Worm (Caenorhabditis elegans): ENCODE measurements around the gene dim-1.

dim-1 gene

DNA sequence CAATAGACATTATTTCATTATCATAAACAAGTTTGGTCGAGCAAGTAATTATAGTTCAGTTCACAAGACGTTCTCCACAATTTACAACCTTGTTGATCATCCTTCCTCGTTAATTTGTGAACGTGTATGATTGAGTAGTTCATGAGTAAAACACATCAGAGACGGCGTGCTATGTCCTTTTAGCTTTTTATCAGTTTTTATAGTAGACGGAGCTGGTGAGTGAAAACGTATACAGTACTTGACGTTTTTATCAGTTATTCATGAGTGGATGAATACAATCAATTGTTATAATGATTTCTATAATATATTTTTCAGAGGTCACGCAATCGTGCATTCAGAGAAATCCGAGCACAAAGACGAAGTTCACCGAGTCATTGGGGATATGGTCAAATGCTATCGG lies 20.9 kb upstream of the dim-1 start:
- TF ChIP-seq mep-1 (tag; optimal IDR thresholded peaks at IDR 0.05) (no peak), elt-1 (tag; optimal IDR thresholded peaks at IDR 0.05; ENCODE audit: borderline replicate concordance, insufficient read depth) (no peak)

ce11 chrX:8078374-8078773 lies 20.4 kb upstream of the dim-1 start:
- no peak for TF ChIP-seq pha-4 (tag; optimal IDR thresholded peaks at IDR 0.05)
- no peak for TF ChIP-seq tbx-8 (GFP tag; optimal IDR thresholded peaks at IDR 0.05)
- TF ChIP-seq mep-1 (tag; optimal IDR thresholded peaks at IDR 0.05): no peak
- TF ChIP-seq drap-1 (GFP tag; optimal IDR thresholded peaks at IDR 0.05): no peak
- TF ChIP-seq sptf-1 (tag; optimal IDR thresholded peaks at IDR 0.05): no peak
- no peak for TF ChIP-seq zip-8 (tag; optimal IDR thresholded peaks at IDR 0.05)
- TF ChIP-seq ham-2 (GFP tag; optimal IDR thresholded peaks at IDR 0.05): no peak
- no peak for TF ChIP-seq blmp-1 (tag; optimal IDR thresholded peaks at IDR 0.05)
- TF ChIP-seq hlh-1 (tag; optimal IDR thresholded peaks at IDR 0.05): no peak
- TF ChIP-seq unc-39 (tag; optimal IDR thresholded peaks at IDR 0.05): no peak
- no peak for TF ChIP-seq ces-1 (GFP tag; optimal IDR thresholded peaks at IDR 0.05)
- no peak for TF ChIP-seq nhr-237 (tag; optimal IDR thresholded peaks at IDR 0.05)
- no peak for TF ChIP-seq lsy-2 (tag; optimal IDR thresholded peaks at IDR 0.05)
- TF ChIP-seq unc-62 (GFP tag; optimal IDR thresholded peaks at IDR 0.05): no peak
- no peak for TF ChIP-seq bed-3 (GFP tag; optimal IDR thresholded peaks at IDR 0.05)
- TF ChIP-seq nhr-2 (tag; optimal IDR thresholded peaks at IDR 0.05): no peak
- no peak for TF ChIP-seq ceh-83 (GFP tag; optimal IDR thresholded peaks at IDR 0.05)
- TF ChIP-seq ceh-39 (tag; optimal IDR thresholded peaks at IDR 0.05): no peak

- no peak for TF ChIP-seq ceh-39 (tag; optimal IDR thresholded peaks at IDR 0.05)
- no peak for TF ChIP-seq drap-1 (GFP tag; optimal IDR thresholded peaks at IDR 0.05)
- no peak for TF ChIP-seq mab-5 (tag; optimal IDR thresholded peaks at IDR 0.05)
- TF ChIP-seq unc-120 (tag; optimal IDR thresholded peaks at IDR 0.05; ENCODE audit: poor library complexity, severe bottlenecking): no peak
- no peak for TF ChIP-seq snpc-4 (tag; optimal IDR thresholded peaks at IDR 0.05)
- TF ChIP-seq sem-2 (GFP tag; optimal IDR thresholded peaks at IDR 0.05): no peak
- TF ChIP-seq ztf-11 (tag; optimal IDR thresholded peaks at IDR 0.05): no peak
- TF ChIP-seq ceh-83 (GFP tag; optimal IDR thresholded peaks at IDR 0.05): no peak
- no peak for TF ChIP-seq lsy-2 (tag; optimal IDR thresholded peaks at IDR 0.05)
- TF ChIP-seq M03D4.4 (tag; optimal IDR thresholded peaks at IDR 0.05): no peak
- no peak for TF ChIP-seq zip-8 (tag; optimal IDR thresholded peaks at IDR 0.05)
- no peak for TF ChIP-seq unc-39 (tag; optimal IDR thresholded peaks at IDR 0.05)
- TF ChIP-seq unc-62 (GFP tag; optimal IDR thresholded peaks at IDR 0.05): no peak
- TF ChIP-seq sptf-1 (tag; optimal IDR thresholded peaks at IDR 0.05): no peak
- no peak for TF ChIP-seq mls-2 (tag; optimal IDR thresholded peaks at IDR 0.05)
- no peak for TF ChIP-seq elt-3 (tag; optimal IDR thresholded peaks at IDR 0.05)
These were observed 19.7 kb upstream of the dim-1 start, which contains the start of gene C46F2.1 for ce11 chrX:8077748-8078147. Gene C46F2.1 (plus strand): TSS chrX:8078048.

ce11 chrX:8074527-8074926 lies 16.5 kb upstream of the dim-1 start:
- no peak for TF ChIP-seq sptf-1 (tag; optimal IDR thresholded peaks at IDR 0.05)
- no peak for TF ChIP-seq ceh-43 (GFP tag; optimal IDR thresholded peaks at IDR 0.05)
- no peak for TF ChIP-seq hlh-1 (tag; optimal IDR thresholded peaks at IDR 0.05)
- no peak for TF ChIP-seq ceh-83 (GFP tag; optimal IDR thresholded peaks at IDR 0.05)
- TF ChIP-seq pha-4 (tag; optimal IDR thresholded peaks at IDR 0.05): no peak
- TF ChIP-seq lin-32 (GFP tag; optimal IDR thresholded peaks at IDR 0.05): no peak
- no peak for TF ChIP-seq ceh-39 (tag; optimal IDR thresholded peaks at IDR 0.05)
- no peak for TF ChIP-seq cnd-1 (tag; optimal IDR thresholded peaks at IDR 0.05)
- TF ChIP-seq zip-8 (tag; optimal IDR thresholded peaks at IDR 0.05): no peak
- no peak for TF ChIP-seq nhr-12 (tag; optimal IDR thresholded peaks at IDR 0.05)
- TF ChIP-seq mep-1 (tag; optimal IDR thresholded peaks at IDR 0.05): no peak

ce11 chrX:8069293-8069692 lies 11.3 kb upstream of the dim-1 start, which contains the start of gene C18A11.1:
Gene C18A11.1 (plus strand): TSS chrX:8069328.
- TF ChIP-seq mab-5 (tag; optimal IDR thresholded peaks at IDR 0.05) (no peak), lin-32 (GFP tag; optimal IDR thresholded peaks at IDR 0.05) (no peak), flh-1 (GFP tag; optimal IDR thresholded peaks at IDR 0.05) (no peak), ztf-11 (tag; optimal IDR thresholded peaks at IDR 0.05) (no peak), cnd-1 (tag; optimal IDR thresholded peaks at IDR 0.05) (no peak), nhr-76 (tag; optimal IDR thresholded peaks at IDR 0.05) (no peak), lin-13 (tag; optimal IDR thresholded peaks at IDR 0.05) (no peak), nhr-12 (tag; optimal IDR thresholded peaks at IDR 0.05) (no peak), ceh-39 (tag; optimal IDR thresholded peaks at IDR 0.05) (no peak)

Measured in whole organism, mixed stage, embryonic.